Fruit fly (Drosophila melanogaster): ENCODE measurements around the gene CG15317.
A peak's percentile ranks its signal among the peaks of the same experiment; 100 is the strongest.

Gene CG15317

dm6 chrX:9583440-9584103 is 27.2 kb upstream of the CG15317 start:
- peak; percentile 97 for TF ChIP-seq dysf (GFP tag; IDR thresholded peaks at IDR 0.05)
- TF ChIP-seq Dad (GFP tag; optimal IDR thresholded peaks at IDR 0.05) = peak; percentile 46
- TF ChIP-seq Elba2 (GFP tag; optimal IDR thresholded peaks at IDR 0.05) = no peak
- peak; percentile 94 for TF ChIP-seq Ets65A (GFP tag)
- TF ChIP-seq bab2 (GFP tag; optimal IDR thresholded peaks at IDR 0.05) = peak; percentile 65
- peak; percentile 68 for TF ChIP-seq corto (GFP tag; optimal IDR thresholded peaks at IDR 0.05)
- TF ChIP-seq Fer1 (GFP tag; optimal IDR thresholded peaks at IDR 0.05) = peak; percentile 97
- TF ChIP-seq CG30431 (GFP tag; optimal IDR thresholded peaks at IDR 0.05) = peak; percentile 85
- peak; percentile 83 for TF ChIP-seq CG31224 (GFP tag; IDR thresholded peaks at IDR 0.05)
- TF ChIP-seq CG8290 (GFP tag; optimal IDR thresholded peaks at IDR 0.05) = peak; percentile 70
- TF ChIP-seq CG8290 (tag; optimal IDR thresholded peaks at IDR 0.05) = peak; percentile 70 to 74
- TF ChIP-seq jumu (GFP tag; optimal IDR thresholded peaks at IDR 0.05) = peak; percentile 63
- peak; percentile 79 for TF ChIP-seq jing (GFP tag; optimal IDR thresholded peaks at IDR 0.05)
- peak; percentile 82 for TF ChIP-seq abd-A (tag; optimal IDR thresholded peaks at IDR 0.05)
- TF ChIP-seq scrt (GFP tag; optimal IDR thresholded peaks at IDR 0.05) = peak; percentile 91
- TF ChIP-seq ewg (GFP tag; optimal IDR thresholded peaks at IDR 0.05) = peak; percentile 87
- peak; percentile 98 for TF ChIP-seq CG18599 (GFP tag; optimal IDR thresholded peaks at IDR 0.05)
- TF ChIP-seq lilli (GFP tag; optimal IDR thresholded peaks at IDR 0.05) = peak; percentile 90
- peak; percentile 96 for TF ChIP-seq CG13424 (tag; optimal IDR thresholded peaks at IDR 0.05)
- TF ChIP-seq CG6813 (GFP tag; optimal IDR thresholded peaks at IDR 0.05) = peak; percentile 95
- peak; percentile 96 for TF ChIP-seq Oli (tag; optimal IDR thresholded peaks at IDR 0.05)
- peak; percentile 94 for TF ChIP-seq CG17829 (tag; optimal IDR thresholded peaks at IDR 0.05)
- TF ChIP-seq slou (GFP tag; optimal IDR thresholded peaks at IDR 0.05) = peak; percentile 65
- peak; percentile 47 for TF ChIP-seq tx (GFP tag; optimal IDR thresholded peaks at IDR 0.05)
- peak; percentile 85 for TF ChIP-seq peb (GFP tag; IDR thresholded peaks at IDR 0.05)
- no peak for TF ChIP-seq tna (GFP tag; IDR thresholded peaks at IDR 0.05; ENCODE audit: partially characterized antibody)
- TF ChIP-seq z (GFP tag; IDR thresholded peaks at IDR 0.05) = peak; percentile 64; the same call in 1 of the 3 replicates
- TF ChIP-seq Abd-B (GFP tag; optimal IDR thresholded peaks at IDR 0.05) = peak; percentile 85
- TF ChIP-seq mirr (GFP tag; optimal IDR thresholded peaks at IDR 0.05) = peak; percentile 70
- no peak for TF ChIP-seq bbx (GFP tag; IDR thresholded peaks at IDR 0.05; ENCODE audit: partially characterized antibody)
- peak; percentile 54 for TF ChIP-seq NC2β (GFP tag; optimal IDR thresholded peaks at IDR 0.05)
- TF ChIP-seq TFAM (GFP tag; optimal IDR thresholded peaks at IDR 0.05) = peak; percentile 44
- peak; percentile 87 for TF ChIP-seq Nf-YC (tag; optimal IDR thresholded peaks at IDR 0.05)
- peak; percentile 96 for TF ChIP-seq CG13296 (GFP tag; optimal IDR thresholded peaks at IDR 0.05)
- TF ChIP-seq fd3F (GFP tag; optimal IDR thresholded peaks at IDR 0.05) = peak; percentile 90
- TF ChIP-seq Dip2 (GFP tag; IDR thresholded peaks at IDR 0.05) = peak; percentile 44; the same call in 1 of the 2 replicates
- no peak for TF ChIP-seq unc-4 (GFP tag; IDR thresholded peaks at IDR 0.05; ENCODE audit: partially characterized antibody)
- TF ChIP-seq gce (GFP tag; IDR thresholded peaks at IDR 0.05) = peak; percentile 93
- TF ChIP-seq Hand (GFP tag; optimal IDR thresholded peaks at IDR 0.05) = peak; percentile 96
- TF ChIP-seq CG7372 (GFP tag; IDR thresholded peaks at IDR 0.05) = peak; percentile 92
- TF ChIP-seq ham (GFP tag; IDR thresholded peaks at IDR 0.05) = peak; percentile 72
- TF ChIP-seq CG9437 (GFP tag; optimal IDR thresholded peaks at IDR 0.05) = peak; percentile 89
- peak; percentile 87 for TF ChIP-seq klu (GFP tag; IDR thresholded peaks at IDR 0.05)
- peak; percentile 92 for TF ChIP-seq CG13775 (GFP tag; optimal IDR thresholded peaks at IDR 0.05)
- peak; percentile 92 for TF ChIP-seq Optix (GFP tag; IDR thresholded peaks at IDR 0.05)
- peak; percentile 91 for TF ChIP-seq Taf1 (GFP tag; IDR thresholded peaks at IDR 0.05)
- peak; percentile 19 for TF ChIP-seq CG15073 (GFP tag; optimal IDR thresholded peaks at IDR 0.05)
- TF ChIP-seq Ets97D (GFP tag; optimal IDR thresholded peaks at IDR 0.05) = peak; percentile 22
- peak; percentile 97 for TF ChIP-seq CG8924 (tag; optimal IDR thresholded peaks at IDR 0.05)
- no peak for TF ChIP-seq CG9876 (GFP tag; optimal IDR thresholded peaks at IDR 0.05)

Measured in whole organism, embryonic.